Fruit fly (Drosophila melanogaster): Measurements from ENCODE around the gene TAF1B.

TAF1B gene

dm6 chr3R:10144103-10144998 is at the start of gene TAF1B, which contains the start of gene Invadolysin (continued):
- no peak for TF ChIP-seq bowl (GFP tag; IDR thresholded peaks at IDR 0.05)
- TF ChIP-seq Elba2 (GFP tag; optimal IDR thresholded peaks at IDR 0.05), result peak; percentile 48
- TF ChIP-seq PHDP (tag; optimal IDR thresholded peaks at IDR 0.05), result peak; percentile 29
- TF ChIP-seq HLH3B (GFP tag; IDR thresholded peaks at IDR 0.05), result 0 out of 2 replicates have a peak, but pooled peaks have one; percentile 22
- no peak for TF ChIP-seq CG31388 (GFP tag; optimal IDR thresholded peaks at IDR 0.05)
- no peak for TF ChIP-seq fd3F (GFP tag; optimal IDR thresholded peaks at IDR 0.05)
- TF ChIP-seq eve (GFP tag; optimal IDR thresholded peaks at IDR 0.05), result peak in 1 of 2 experiments; percentile 74
- no peak for TF ChIP-seq CG30431 (GFP tag; optimal IDR thresholded peaks at IDR 0.05)
- peak; percentile 57 for TF ChIP-seq Hand (GFP tag; optimal IDR thresholded peaks at IDR 0.05)
- peak; percentile 45 for TF ChIP-seq CG6254 (GFP tag; optimal IDR thresholded peaks at IDR 0.05)
- peak; percentile 49 for TF ChIP-seq CG30020 (tag; optimal IDR thresholded peaks at IDR 0.05)
- TF ChIP-seq Lpt (GFP tag; optimal IDR thresholded peaks at IDR 0.05), result no peak
- peak; percentile 27 for TF ChIP-seq crc (GFP tag; optimal IDR thresholded peaks at IDR 0.05)
- no peak for TF ChIP-seq ro (GFP tag; IDR thresholded peaks at IDR 0.05)
- TF ChIP-seq CG2116 (GFP tag; optimal IDR thresholded peaks at IDR 0.05), result peak; percentile 87
- no peak for TF ChIP-seq Bdp1 (GFP tag; optimal IDR thresholded peaks at IDR 0.05)
- TF ChIP-seq B-H2 (GFP tag; optimal IDR thresholded peaks at IDR 0.05), result peak; percentile 41
- peak; percentile 51 for TF ChIP-seq CG4424 (GFP tag; optimal IDR thresholded peaks at IDR 0.05)
- TF ChIP-seq Ada2b (GFP tag; IDR thresholded peaks at IDR 0.05), result peak; percentile 40; the same call in 1 of the 2 replicates
- peak; percentile 65 for TF ChIP-seq grn (GFP tag; optimal IDR thresholded peaks at IDR 0.05)
- no peak for TF ChIP-seq E2f1 (GFP tag; IDR thresholded peaks at IDR 0.05)
- peak; percentile 40 for TF ChIP-seq Dad (GFP tag; optimal IDR thresholded peaks at IDR 0.05)
- TF ChIP-seq dmrt11E (tag; optimal IDR thresholded peaks at IDR 0.05), result peak; percentile 35
- TF ChIP-seq CG14667 (GFP tag; IDR thresholded peaks at IDR 0.05), result no peak
- TF ChIP-seq ci (GFP tag; IDR thresholded peaks at IDR 0.05), result peak; percentile 58; the same call in 2 of the 3 replicates
- no peak for TF ChIP-seq repo (GFP tag; optimal IDR thresholded peaks at IDR 0.05)
- TF ChIP-seq CG2129 (GFP tag; IDR thresholded peaks at IDR 0.05; ENCODE audit: partially characterized antibody), result peak; percentile 39
- TF ChIP-seq Doc2 (GFP tag; IDR thresholded peaks at IDR 0.05), result no peak
- peak; percentile 58 for TF ChIP-seq nerfin-1 (tag; optimal IDR thresholded peaks at IDR 0.05)
- TF ChIP-seq z (GFP tag; IDR thresholded peaks at IDR 0.05), result peak; percentile 71; the same call in 2 of the 3 replicates
- peak; percentile 57; the same call in 1 of the 2 replicates for TF ChIP-seq CG31441 (GFP tag; IDR thresholded peaks at IDR 0.05)
- no peak for TF ChIP-seq al (GFP tag; IDR thresholded peaks at IDR 0.05)
- TF ChIP-seq Antp (GFP tag; optimal IDR thresholded peaks at IDR 0.05), result peak; percentile 52
- no peak for TF ChIP-seq CG10321 (GFP tag; IDR thresholded peaks at IDR 0.05)
- peak; percentile 2 for TF ChIP-seq CG4854 (GFP tag; optimal IDR thresholded peaks at IDR 0.05)
- TF ChIP-seq CG13123 (GFP tag; optimal IDR thresholded peaks at IDR 0.05), result no peak
- TF ChIP-seq schlank (tag; optimal IDR thresholded peaks at IDR 0.05), result no peak
- TF ChIP-seq sd (tag; optimal IDR thresholded peaks at IDR 0.05), result no peak
- peak; percentile 65 for TF ChIP-seq CG9727 (GFP tag; optimal IDR thresholded peaks at IDR 0.05)
- peak; percentile 84 for TF ChIP-seq CG14710 (tag; optimal IDR thresholded peaks at IDR 0.05)
- no peak for TF ChIP-seq CG17802 (tag; optimal IDR thresholded peaks at IDR 0.05)
- no peak for TF ChIP-seq CG4282 (GFP tag; optimal IDR thresholded peaks at IDR 0.05)
- TF ChIP-seq CG17186 (GFP tag; optimal IDR thresholded peaks at IDR 0.05), result peak; percentile 38
- TF ChIP-seq CG12104 (GFP tag; optimal IDR thresholded peaks at IDR 0.05), result peak; percentile 13
- peak; percentile 36 for TF ChIP-seq zfh2 (GFP tag; optimal IDR thresholded peaks at IDR 0.05)
- TF ChIP-seq sima (GFP tag; optimal IDR thresholded peaks at IDR 0.05), result no peak
- TF ChIP-seq Sry-β (GFP tag; optimal IDR thresholded peaks at IDR 0.05), result peak; percentile 48
- TF ChIP-seq trem (tag; optimal IDR thresholded peaks at IDR 0.05), result peak; percentile 77
- peak; percentile 56 for TF ChIP-seq ERR (GFP tag; optimal IDR thresholded peaks at IDR 0.05)
